Worm (Caenorhabditis elegans): ENCODE measurements around the gene fbxb-34.

Gene fbxb-34

DNA sequence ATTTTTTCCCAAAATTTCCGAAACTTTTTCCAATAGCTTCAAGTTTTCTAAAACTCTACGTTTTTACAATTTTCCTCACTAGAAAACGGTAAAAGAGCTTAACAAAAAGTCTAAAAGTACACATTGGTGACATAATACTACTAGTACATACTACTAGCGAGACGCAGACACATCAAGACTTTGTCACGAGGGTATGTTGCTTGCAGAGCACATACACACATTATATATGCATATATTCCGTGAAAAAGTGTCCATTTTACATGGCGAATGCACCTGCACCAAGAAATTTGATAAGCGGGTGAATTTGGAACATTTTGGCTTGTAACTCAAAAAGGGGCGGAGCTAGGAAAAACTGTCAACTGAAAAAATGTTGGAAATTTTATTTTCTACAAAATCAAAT is 13.7 kb downstream of the fbxb-34 start (continued):
- TF ChIP-seq nhr-47 (tag; optimal IDR thresholded peaks at IDR 0.05) (peak; percentile 60), tlp-1 (tag; optimal IDR thresholded peaks at IDR 0.05) (no peak), mab-9 (GFP tag; IDR thresholded peaks at IDR 0.05) (no peak), unc-86 (tag; optimal IDR thresholded peaks at IDR 0.05) (peak; percentile 91), fkh-10 (GFP tag; optimal IDR thresholded peaks at IDR 0.05) (no peak), fkh-4 (tag; optimal IDR thresholded peaks at IDR 0.05; ENCODE audit: borderline replicate concordance) (no peak), C04F5.9 (tag; optimal IDR thresholded peaks at IDR 0.05) (no peak), ama-1 (optimal IDR thresholded peaks at IDR 0.05) (no peak), nhr-90 (tag; optimal IDR thresholded peaks at IDR 0.05; ENCODE audit: poor library complexity) (peak; percentile 10), nhr-12 (tag; optimal IDR thresholded peaks at IDR 0.05) (no peak), fkh-8 (tag; optimal IDR thresholded peaks at IDR 0.05) (peak; percentile 78), grh-1 (GFP tag; IDR thresholded peaks at IDR 0.05) (no peak), nhr-237 (tag; optimal IDR thresholded peaks at IDR 0.05) (no peak), unc-130 (tag; optimal IDR thresholded peaks at IDR 0.05) (no peak), blmp-1 (tag; optimal IDR thresholded peaks at IDR 0.05) (no peak), nhr-84 (tag; optimal IDR thresholded peaks at IDR 0.05) (no peak), ces-1 (GFP tag; optimal IDR thresholded peaks at IDR 0.05) (no peak), lin-15B (tag; optimal IDR thresholded peaks at IDR 0.05) (no peak), mdl-1 (tag; optimal IDR thresholded peaks at IDR 0.05) (peak in 1 of 2 experiments; percentile 44), lin-39 (tag; optimal IDR thresholded peaks at IDR 0.05) (no peak), ztf-11 (tag; optimal IDR thresholded peaks at IDR 0.05) (no peak), snu-23 (GFP tag; optimal IDR thresholded peaks at IDR 0.05) (peak; percentile 34), skn-1 (tag; optimal IDR thresholded peaks at IDR 0.05) (peak; percentile 45), zip-4 (GFP tag; optimal IDR thresholded peaks at IDR 0.05) (no peak), C16A3.4 (tag; optimal IDR thresholded peaks at IDR 0.05) (no peak), lin-13 (GFP tag; optimal IDR thresholded peaks at IDR 0.05) (peak; percentile 38), ceh-8 (GFP tag; optimal IDR thresholded peaks at IDR 0.05) (no peak), egl-13 (tag; optimal IDR thresholded peaks at IDR 0.05) (peak; percentile 35), xbp-1 (tag; optimal IDR thresholded peaks at IDR 0.05) (peak; percentile 34), nhr-19 (GFP tag; conservative IDR thresholded peaks at IDR 0.05) (peak; percentile 12; the same call in 1 of the 2 replicates), ets-5 (GFP tag; IDR thresholded peaks at IDR 0.05) (no peak), hlh-17 (GFP tag; optimal IDR thresholded peaks at IDR 0.05; ENCODE audit: borderline replicate concordance) (no peak), dpl-1 (GFP tag; optimal IDR thresholded peaks at IDR 0.05) (peak in 2 of 3 experiments; percentile 0 to 52), vab-15 (tag; optimal IDR thresholded peaks at IDR 0.05) (no peak), irx-1 (tag; optimal IDR thresholded peaks at IDR 0.05) (no peak), egl-27 (tag; optimal IDR thresholded peaks at IDR 0.05) (no peak), nhr-20 (tag; optimal IDR thresholded peaks at IDR 0.05) (peak; percentile 29), efl-1 (optimal IDR thresholded peaks at IDR 0.05) (peak; percentile 53 to 57), efl-1 (GFP tag; optimal IDR thresholded peaks at IDR 0.05 in 1 of 2) (peak; percentile 39 to 93), isw-1 (GFP tag; IDR thresholded peaks at IDR 0.05) (peak; percentile 15; the same call in 1 of the 2 replicates), pax-3 (tag; optimal IDR thresholded peaks at IDR 0.05) (no peak), F16B12.6 (tag; optimal IDR thresholded peaks at IDR 0.05) (no peak), nhr-76 (tag; optimal IDR thresholded peaks at IDR 0.05) (no peak)

DNA sequence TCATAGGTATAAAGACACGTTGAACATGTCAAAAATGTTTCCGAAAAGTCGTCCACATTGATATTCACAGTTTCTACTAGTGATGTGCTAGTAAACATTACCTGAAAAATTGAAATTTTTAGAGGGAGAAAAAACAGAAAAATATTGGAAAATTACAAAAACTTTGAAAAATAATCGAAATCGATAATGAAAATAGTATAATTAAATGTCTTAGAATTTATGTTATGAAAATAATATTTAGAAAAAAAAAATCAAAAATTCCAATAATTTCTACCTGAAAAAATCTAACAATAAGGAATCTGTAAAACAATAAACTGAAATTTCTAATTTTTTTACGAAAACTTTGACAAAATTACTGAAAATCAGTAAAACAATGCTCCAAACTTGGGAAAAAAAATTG is 14.4 kb downstream of the fbxb-34 start, which contains the start of gene nhl-3:
nhl-3 (minus strand) TSS at position 101 of the 400 bp plus-strand sequence.
- TF ChIP-seq nhr-47 (tag; optimal IDR thresholded peaks at IDR 0.05) (no peak), jun-1 (tag; optimal IDR thresholded peaks at IDR 0.05) (no peak)
